Worm (Caenorhabditis elegans): ENCODE results near the gene C15F1.8.

The C15F1.8 gene

ce11 chrII:6926488-6926887 lies 51.1 kb downstream of the C15F1.8 start (continued):
- TF ChIP-seq nhr-237 (tag; optimal IDR thresholded peaks at IDR 0.05), result no peak
- no peak for TF ChIP-seq ztf-11 (tag; optimal IDR thresholded peaks at IDR 0.05)
- TF ChIP-seq nhr-23 (tag; optimal IDR thresholded peaks at IDR 0.05), result peak; percentile 46
- peak; percentile 68 for TF ChIP-seq pha-4 (tag; optimal IDR thresholded peaks at IDR 0.05)
- TF ChIP-seq fkh-2 (tag; optimal IDR thresholded peaks at IDR 0.05), result no peak
- peak; percentile 72 for TF ChIP-seq snpc-4 (tag; optimal IDR thresholded peaks at IDR 0.05)
- TF ChIP-seq mml-1 (tag; optimal IDR thresholded peaks at IDR 0.05), result no peak
- no peak for TF ChIP-seq ceh-9 (tag; optimal IDR thresholded peaks at IDR 0.05)
- TF ChIP-seq elt-3 (tag; optimal IDR thresholded peaks at IDR 0.05), result no peak
- TF ChIP-seq jun-1 (tag; optimal IDR thresholded peaks at IDR 0.05), result peak; percentile 88
- TF ChIP-seq pqm-1 (tag; optimal IDR thresholded peaks at IDR 0.05), result peak; percentile 56

- no peak for TF ChIP-seq aly-2 (tag; optimal IDR thresholded peaks at IDR 0.05)
- no peak for TF ChIP-seq nhr-77 (tag; optimal IDR thresholded peaks at IDR 0.05)
- no peak for TF ChIP-seq daf-12 (tag; optimal IDR thresholded peaks at IDR 0.05)
- TF ChIP-seq unc-62 (GFP tag; optimal IDR thresholded peaks at IDR 0.05), result no peak
- no peak for TF ChIP-seq lsy-12 (tag; optimal IDR thresholded peaks at IDR 0.05)
- no peak for TF ChIP-seq nhr-67 (tag; optimal IDR thresholded peaks at IDR 0.05)
- TF ChIP-seq ceh-16 (tag; optimal IDR thresholded peaks at IDR 0.05), result no peak
- no peak for TF ChIP-seq lin-15B (tag; optimal IDR thresholded peaks at IDR 0.05)
- TF ChIP-seq eor-1 (tag; optimal IDR thresholded peaks at IDR 0.05), result no peak
- TF ChIP-seq nhr-25 (tag; optimal IDR thresholded peaks at IDR 0.05), result no peak
- TF ChIP-seq elt-3 (tag; optimal IDR thresholded peaks at IDR 0.05), result no peak
- TF ChIP-seq tbx-2 (tag; optimal IDR thresholded peaks at IDR 0.05), result no peak
- no peak for TF ChIP-seq fkh-2 (tag; optimal IDR thresholded peaks at IDR 0.05)
- no peak for TF ChIP-seq pqm-1 (tag; optimal IDR thresholded peaks at IDR 0.05)
- TF ChIP-seq nhr-76 (tag; optimal IDR thresholded peaks at IDR 0.05), result no peak
- TF ChIP-seq zag-1 (tag; optimal IDR thresholded peaks at IDR 0.05), result no peak
Measured at ce11 chrII:6926054-6926453, 51.6 kb downstream of the C15F1.8 start.

All from whole organism, L3 larva.